Worm (Caenorhabditis elegans): Measurements from ENCODE around the gene rig-1.

ce11 chrX:8713754-8714295 lies 53.4 kb downstream of the rig-1 start, which contains the start of gene F53A9.6:
- no peak for TF ChIP-seq nhr-237 (tag; optimal IDR thresholded peaks at IDR 0.05)
- TF ChIP-seq ztf-11 (tag; optimal IDR thresholded peaks at IDR 0.05) = no peak
- no peak for TF ChIP-seq unc-39 (tag; optimal IDR thresholded peaks at IDR 0.05)
